Worm (Caenorhabditis elegans): ENCODE data around the gene ztf-13.

The ztf-13 gene

DNA sequence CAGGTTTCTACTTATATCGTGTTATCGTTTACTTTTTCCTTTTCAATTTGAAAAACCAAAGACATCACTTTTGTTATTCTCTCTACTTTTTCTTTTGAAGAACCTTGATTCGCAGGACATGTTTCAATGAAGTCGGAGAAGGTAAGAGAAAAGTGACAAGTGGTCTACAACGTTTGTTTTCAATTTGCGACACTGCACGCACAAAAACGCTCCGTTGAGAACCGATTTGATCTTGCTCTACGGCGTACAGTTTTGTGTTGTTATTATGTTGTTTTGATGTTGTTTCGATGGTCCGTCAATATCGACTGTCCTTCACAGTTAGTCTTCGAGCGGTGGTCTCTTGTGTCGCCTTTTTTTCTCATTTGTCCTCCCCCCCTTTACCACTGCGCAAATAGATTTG lies 12.6 kb downstream of the ztf-13 start, which contains the start of gene pccb-1:
Gene pccb-1, plus strand, starts transcription at position 127 of the 400 bp plus-strand sequence.
- TF ChIP-seq F49E8.2 (tag; optimal IDR thresholded peaks at IDR 0.05; ENCODE audit: insufficient read depth) (no peak), mxl-1 (tag; optimal IDR thresholded peaks at IDR 0.05) (no peak), nhr-27 (tag; optimal IDR thresholded peaks at IDR 0.05) (no peak), efl-1 (GFP tag; optimal IDR thresholded peaks at IDR 0.05) (peak; percentile 31)

DNA sequence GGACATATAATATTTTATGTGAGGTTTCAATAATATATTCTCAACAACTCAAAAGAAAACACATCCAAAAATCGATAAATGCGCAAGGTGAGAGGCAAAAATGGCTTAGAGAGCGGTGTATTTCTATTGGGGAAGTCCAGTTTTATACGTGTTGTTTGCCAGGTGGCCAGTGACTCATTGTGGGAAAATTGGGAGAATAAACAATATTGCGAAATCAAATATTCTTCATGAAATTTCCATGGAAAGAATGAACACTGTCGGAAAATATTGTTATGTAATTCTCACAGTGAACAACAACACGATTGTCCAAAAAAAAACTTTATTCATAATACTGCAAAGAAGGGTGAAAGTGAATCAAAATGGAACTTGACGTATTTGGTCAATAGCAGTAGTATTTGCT lies 14.3 kb downstream of the ztf-13 start:
- TF ChIP-seq snpc-4 (GFP tag; optimal IDR thresholded peaks at IDR 0.05) (no peak), snpc-4 (tag; optimal IDR thresholded peaks at IDR 0.05) (no peak), cebp-1 (GFP tag; IDR thresholded peaks at IDR 0.05) (peak; percentile 69; the same call in 1 of the 2 replicates), cebp-1 (tag; optimal IDR thresholded peaks at IDR 0.05) (peak; percentile 91), unc-62 (GFP tag; optimal IDR thresholded peaks at IDR 0.05) (no peak), ceh-91 (GFP tag; IDR thresholded peaks at IDR 0.05) (no peak), ztf-3 (GFP tag; optimal IDR thresholded peaks at IDR 0.05) (no peak)

- TF ChIP-seq rpc-1 (optimal IDR thresholded peaks at IDR 0.05) (no peak), rpc-1 (tag; optimal IDR thresholded peaks at IDR 0.05) (no peak), ama-1 (optimal IDR thresholded peaks at IDR 0.05) (no peak), ama-1 (GFP tag; optimal IDR thresholded peaks at IDR 0.05) (no peak), aptf-2 (GFP tag; conservative IDR thresholded peaks at IDR 0.05) (no peak), repo-1 (tag; optimal IDR thresholded peaks at IDR 0.05) (no peak), ets-4 (GFP tag; optimal IDR thresholded peaks at IDR 0.05) (no peak), cebp-2 (GFP tag; IDR thresholded peaks at IDR 0.05) (no peak), snpc-1.3 (tag; optimal IDR thresholded peaks at IDR 0.05; ENCODE audit: insufficient read depth) (no peak), madf-6 (GFP tag; IDR thresholded peaks at IDR 0.05) (no peak)
These were observed 14.7 kb downstream of the ztf-13 start, which contains the start of gene F52E4.5 for ce11 chrX:3087245-3087644. Gene F52E4.5 (minus strand): TSS chrX:3087345.

ce11 chrX:3080825-3081224 lies 21.1 kb downstream of the ztf-13 start, which contains the start of gene twk-16:
Gene twk-16 (plus strand): TSS chrX:3081125.
- TF ChIP-seq let-607 (tag; optimal IDR thresholded peaks at IDR 0.05) (no peak), dpff-1 (tag; optimal IDR thresholded peaks at IDR 0.05) (no peak), ceh-40 (GFP tag; IDR thresholded peaks at IDR 0.05) (no peak), hlh-26 (GFP tag; conservative IDR thresholded peaks at IDR 0.05) (no peak), egl-18 (GFP tag; IDR thresholded peaks at IDR 0.05) (no peak), lin-26 (GFP tag; IDR thresholded peaks at IDR 0.05) (no peak), somi-1 (GFP tag; optimal IDR thresholded peaks at IDR 0.05) (no peak), mxl-1 (tag; optimal IDR thresholded peaks at IDR 0.05) (no peak), B0019.2 (GFP tag; conservative IDR thresholded peaks at IDR 0.05) (no peak), xnd-1 (tag; optimal IDR thresholded peaks at IDR 0.05) (no peak), ztf-25 (GFP tag; IDR thresholded peaks at IDR 0.05) (no peak), snpc-4 (GFP tag; optimal IDR thresholded peaks at IDR 0.05) (no peak), snpc-4 (tag; optimal IDR thresholded peaks at IDR 0.05) (no peak), tlf-1 (GFP tag; optimal IDR thresholded peaks at IDR 0.05) (no peak), mcd-1 (GFP tag; IDR thresholded peaks at IDR 0.05) (no peak), aptf-2 (GFP tag; conservative IDR thresholded peaks at IDR 0.05) (no peak), repo-1 (tag; optimal IDR thresholded peaks at IDR 0.05) (no peak), ama-1 (optimal IDR thresholded peaks at IDR 0.05) (no peak), ama-1 (GFP tag; optimal IDR thresholded peaks at IDR 0.05) (no peak)

DNA sequence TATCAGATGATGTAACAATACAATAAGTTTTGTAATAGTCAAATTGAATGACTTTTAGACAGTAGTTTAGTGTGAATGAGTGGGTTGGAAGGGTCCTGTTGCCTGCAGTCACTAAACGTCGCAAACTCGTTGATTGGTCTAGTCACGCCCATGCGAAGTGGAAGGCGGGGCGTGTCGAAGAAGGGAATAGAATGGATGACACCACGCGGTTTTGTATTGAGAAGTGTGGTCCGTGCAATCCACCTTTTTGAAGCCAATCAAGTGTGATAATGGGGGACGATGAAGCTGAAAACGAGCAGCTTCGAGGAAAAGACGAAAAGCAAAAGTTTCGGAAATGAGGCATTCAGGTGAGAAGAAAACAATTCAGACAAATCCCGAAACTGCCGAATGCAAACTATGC lies 31.7 kb downstream of the ztf-13 start, which contains the start of gene ceh-31:
Gene ceh-31, minus strand, starts transcription at position 101 of the 400 bp plus-strand sequence.
- TF ChIP-seq lsl-1 (GFP tag; optimal IDR thresholded peaks at IDR 0.05) (no peak), ceh-91 (GFP tag; IDR thresholded peaks at IDR 0.05) (no peak), B0035.1 (tag; optimal IDR thresholded peaks at IDR 0.05) (no peak), lin-26 (GFP tag; IDR thresholded peaks at IDR 0.05) (no peak), tlf-1 (GFP tag; optimal IDR thresholded peaks at IDR 0.05) (no peak), Y67H2A.10 (GFP tag; conservative IDR thresholded peaks at IDR 0.05) (no peak), snpc-4 (GFP tag; optimal IDR thresholded peaks at IDR 0.05) (no peak), snpc-4 (tag; optimal IDR thresholded peaks at IDR 0.05) (no peak), Y53F4B.3 (GFP tag; IDR thresholded peaks at IDR 0.05) (no peak), dpff-1 (tag; optimal IDR thresholded peaks at IDR 0.05) (no peak), B0019.2 (GFP tag; conservative IDR thresholded peaks at IDR 0.05) (no peak), C06A6.2 (GFP tag; conservative IDR thresholded peaks at IDR 0.05) (no peak), nhr-120 (GFP tag; IDR thresholded peaks at IDR 0.05) (no peak)
